Fruit fly (Drosophila melanogaster): ENCODE results near the gene dnt.

Gene dnt

DNA sequence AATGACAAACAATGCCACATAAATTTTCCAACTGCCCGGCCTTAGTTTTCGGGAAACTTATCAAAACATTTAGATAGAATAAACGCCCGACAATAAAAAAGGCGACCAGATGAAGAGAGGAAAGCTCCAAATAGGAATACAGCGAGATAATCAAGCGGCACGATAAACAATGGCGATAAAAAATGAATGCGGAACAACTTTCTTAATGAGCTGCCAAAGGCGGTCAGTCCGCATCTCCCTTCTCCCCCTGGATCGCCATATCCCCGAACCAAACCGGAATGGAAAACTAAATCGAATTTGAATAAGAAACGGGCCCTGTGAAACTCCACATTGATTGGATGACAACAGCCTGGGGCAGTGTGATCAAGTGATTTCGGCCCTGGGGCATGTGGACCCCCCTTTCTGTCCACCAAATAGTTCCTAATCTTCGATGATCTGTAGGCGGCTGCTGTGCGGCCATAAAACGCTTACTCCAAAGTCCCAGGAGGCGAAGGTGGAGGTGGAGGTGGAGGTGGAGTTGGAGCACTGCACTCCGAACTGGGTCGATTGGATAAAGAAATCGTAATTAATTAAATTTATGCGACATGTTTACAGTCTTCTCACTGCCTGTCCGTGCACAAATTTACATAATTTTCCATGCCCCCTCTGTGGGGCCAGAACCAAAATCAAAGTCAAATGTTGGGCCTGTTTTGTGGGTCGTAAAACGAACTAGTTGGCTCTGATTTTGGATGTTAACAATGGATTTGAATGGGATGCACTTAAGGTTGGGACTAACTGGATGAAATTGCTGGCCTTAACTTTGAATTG lies 42.0 kb downstream of the dnt start:
- TF ChIP-seq CG3919 (GFP tag; optimal IDR thresholded peaks at IDR 0.05): no peak
- TF ChIP-seq CG8632 (GFP tag; optimal IDR thresholded peaks at IDR 0.05): no peak
- TF ChIP-seq dac (GFP tag; optimal IDR thresholded peaks at IDR 0.05): no peak
- TF ChIP-seq Ets21C (GFP tag; optimal IDR thresholded peaks at IDR 0.05): no peak
- no peak for TF ChIP-seq CG8319 (GFP tag; optimal IDR thresholded peaks at IDR 0.05)
- no peak for TF ChIP-seq vri (GFP tag; optimal IDR thresholded peaks at IDR 0.05)
- TF ChIP-seq CG11762 (GFP tag; optimal IDR thresholded peaks at IDR 0.05; ENCODE audit: insufficient read depth): no peak
- TF ChIP-seq dsx (GFP tag; optimal IDR thresholded peaks at IDR 0.05; ENCODE audit: poor library complexity, severe bottlenecking): no peak
- no peak for TF ChIP-seq lz (GFP tag; optimal IDR thresholded peaks at IDR 0.05)
- TF ChIP-seq CG6163 (GFP tag; IDR thresholded peaks at IDR 0.05): no peak

DNA sequence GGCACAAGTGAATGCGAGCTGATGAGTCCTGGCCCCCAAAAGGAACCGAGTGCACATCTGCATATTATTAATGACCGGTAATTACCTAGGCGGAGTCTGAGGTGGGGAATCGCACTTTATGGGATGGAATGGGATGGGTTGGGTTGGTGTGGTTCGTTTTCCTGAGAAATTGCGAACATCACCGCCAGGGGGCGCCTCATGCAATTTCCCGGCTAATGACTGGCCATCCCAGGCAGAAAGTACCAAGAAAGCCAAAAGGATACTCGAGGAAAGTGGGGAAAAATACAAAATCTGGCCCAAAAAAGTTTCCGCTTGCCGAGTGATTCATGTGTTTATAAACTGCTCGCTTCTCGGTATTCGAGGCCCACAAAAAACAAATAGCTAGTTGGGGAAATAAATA lies 43.7 kb downstream of the dnt start:
- 0 out of 3 replicates have a peak, but pooled peaks have one; percentile 15 for TF ChIP-seq CG6163 (GFP tag; IDR thresholded peaks at IDR 0.05)
- TF ChIP-seq Lpt (GFP tag; optimal IDR thresholded peaks at IDR 0.05): no peak

DNA sequence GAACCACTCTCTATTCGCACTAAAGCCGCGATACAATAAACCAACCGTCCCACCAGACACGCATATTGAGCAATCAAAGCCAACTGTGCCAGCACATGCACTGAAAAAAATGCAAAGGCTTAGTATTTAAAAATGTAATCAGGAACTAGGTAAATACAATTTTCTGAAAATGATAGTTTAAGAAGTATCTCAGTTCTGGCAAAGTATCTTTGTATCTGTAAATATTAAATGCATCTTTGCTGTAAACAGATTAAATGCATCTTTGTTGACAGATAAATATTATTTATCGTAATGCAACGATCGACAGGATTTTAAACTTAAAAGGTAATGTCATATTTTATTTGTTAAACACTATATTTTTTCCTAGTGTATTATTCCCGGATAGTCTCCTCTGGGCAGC lies 45.2 kb downstream of the dnt start:
- TF ChIP-seq Sox102F (GFP tag; optimal IDR thresholded peaks at IDR 0.05) (no peak), CG10631 (GFP tag; optimal IDR thresholded peaks at IDR 0.05) (peak; percentile 61), Hr39 (GFP tag; optimal IDR thresholded peaks at IDR 0.05) (peak; percentile 12), Sox14 (GFP tag; optimal IDR thresholded peaks at IDR 0.05) (peak; percentile 50), esn (GFP tag; optimal IDR thresholded peaks at IDR 0.05) (peak; percentile 24), CG32006 (GFP tag; optimal IDR thresholded peaks at IDR 0.05) (peak; percentile 80), CG11762 (GFP tag; optimal IDR thresholded peaks at IDR 0.05; ENCODE audit: insufficient read depth) (peak; percentile 60), CG31627 (GFP tag; optimal IDR thresholded peaks at IDR 0.05) (no peak), CG1621 (tag; optimal IDR thresholded peaks at IDR 0.05) (peak; percentile 9), CG6854 (GFP tag; optimal IDR thresholded peaks at IDR 0.05) (no peak), fkh (GFP tag; optimal IDR thresholded peaks at IDR 0.05) (no peak), dsx (GFP tag; optimal IDR thresholded peaks at IDR 0.05; ENCODE audit: poor library complexity, severe bottlenecking) (no peak), spab (GFP tag; optimal IDR thresholded peaks at IDR 0.05) (peak; percentile 27), dac (GFP tag; optimal IDR thresholded peaks at IDR 0.05) (peak; percentile 25), Eip75B (GFP tag; optimal IDR thresholded peaks at IDR 0.05) (peak; percentile 53), Lpt (GFP tag; optimal IDR thresholded peaks at IDR 0.05) (peak; percentile 66), pdm3 (GFP tag; optimal IDR thresholded peaks at IDR 0.05) (peak; percentile 51), CG6276 (GFP tag; optimal IDR thresholded peaks at IDR 0.05) (peak; percentile 66), svp (GFP tag) (peak; percentile 57), CG6792 (GFP tag; optimal IDR thresholded peaks at IDR 0.05) (peak; percentile 3), Smox (GFP tag; optimal IDR thresholded peaks at IDR 0.05) (peak; percentile 21), eg (GFP tag; IDR thresholded peaks at IDR 0.05) (peak; percentile 34; the same call in 1 of the 3 replicates), Met (GFP tag; optimal IDR thresholded peaks at IDR 0.05) (peak; percentile 18), Hr4 (GFP tag; optimal IDR thresholded peaks at IDR 0.05) (peak; percentile 71), CG9139 (GFP tag; optimal IDR thresholded peaks at IDR 0.05) (no peak), CG8632 (GFP tag; optimal IDR thresholded peaks at IDR 0.05) (peak; percentile 4), fd59A (GFP tag; optimal IDR thresholded peaks at IDR 0.05) (peak; percentile 13), CG3919 (GFP tag; optimal IDR thresholded peaks at IDR 0.05) (peak; percentile 33), CG15336 (GFP tag; IDR thresholded peaks at IDR 0.05) (peak; percentile 70), CG3032 (tag; optimal IDR thresholded peaks at IDR 0.05) (peak; percentile 27), achi (GFP tag; optimal IDR thresholded peaks at IDR 0.05) (peak; percentile 65), OdsH (GFP tag; optimal IDR thresholded peaks at IDR 0.05) (peak; percentile 53), salr (GFP tag; optimal IDR thresholded peaks at IDR 0.05) (peak in 1 of 2 experiments; percentile 69), lz (GFP tag; optimal IDR thresholded peaks at IDR 0.05) (no peak), Hr38 (GFP tag; optimal IDR thresholded peaks at IDR 0.05) (no peak), CG34406 (GFP tag; optimal IDR thresholded peaks at IDR 0.05) (peak; percentile 11), Eip78C (GFP tag) (peak; percentile 78), acj6 (GFP tag; optimal IDR thresholded peaks at IDR 0.05) (peak; percentile 56), CG6808 (GFP tag; optimal IDR thresholded peaks at IDR 0.05) (peak; percentile 4), Sox15 (GFP tag; optimal IDR thresholded peaks at IDR 0.05) (no peak), CG4318 (GFP tag; optimal IDR thresholded peaks at IDR 0.05) (peak; percentile 66)
